Worm (Caenorhabditis elegans): ENCODE results near the gene lsm-3.

DNA sequence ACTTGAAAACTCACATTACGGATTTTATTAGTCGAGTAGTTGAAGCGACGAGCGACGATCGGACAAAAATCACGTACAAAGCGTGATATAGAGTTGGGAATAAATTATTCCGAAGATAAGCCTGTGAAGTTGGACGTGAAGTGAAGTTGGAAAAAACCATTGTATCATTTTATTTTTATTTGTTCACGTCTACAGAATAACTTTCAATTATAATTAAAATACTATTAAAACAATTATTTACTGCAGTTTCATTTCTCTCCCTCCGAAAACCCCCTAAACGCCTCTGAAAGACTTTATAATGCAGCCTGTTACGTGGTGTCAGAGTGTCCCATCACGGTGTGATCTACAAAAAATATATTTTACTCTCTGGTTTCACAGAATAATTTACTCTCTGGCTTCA is 26.9 kb upstream of the lsm-3 start, which contains the start of gene Y62E10A.3:
- TF ChIP-seq ref-1 (GFP tag; conservative IDR thresholded peaks at IDR 0.05) (no peak), med-1 (GFP tag; optimal IDR thresholded peaks at IDR 0.05; ENCODE audit: insufficient read depth) (no peak)
